Worm (Caenorhabditis elegans) whole organism, mixed stage, embryonic: ENCODE data around the gene grsp-1.

ENCODE experiments used
- blmp-1 ChIP-seq: fragments of 150-350 bp; optimal IDR thresholded peaks from 2 replicates; lab custom pipeline; 2014; ENCODE audit warnings: missing biosample characterization, missing genetic modification characterization
- ceh-39 ChIP-seq: fragments of 150-350 bp; optimal IDR thresholded peaks from 2 replicates; lab custom pipeline; 2014; ENCODE audit warnings: missing biosample characterization, missing genetic modification characterization
- elt-3 ChIP-seq: fragments of 150-350 bp; optimal IDR thresholded peaks from 2 replicates; lab custom pipeline; 2014; ENCODE audit warnings: missing biosample characterization, missing genetic modification characterization
- hlh-1 ChIP-seq: fragments of 150-350 bp; optimal IDR thresholded peaks from 2 replicates; lab custom pipeline; 2014; ENCODE audit warnings: missing biosample characterization, missing genetic modification reagents, missing genetic modification characterization
- lin-32 ChIP-seq: fragments of 200-800 bp; sonication (Bioruptor generic); optimal IDR thresholded peaks from 2 replicates; lab custom pipeline; 2018; ENCODE audit warnings: mild to moderate bottlenecking, missing genetic modification characterization, missing compliant biosample characterization
- mep-1 ChIP-seq: fragments of 150-350 bp; optimal IDR thresholded peaks from 2 replicates; lab custom pipeline; 2017; ENCODE audit warnings: missing biosample characterization, missing genetic modification reagents, missing genetic modification characterization, inconsistent platforms
- tbx-8 ChIP-seq: fragments of 200-800 bp; sonication (Bioruptor generic); optimal IDR thresholded peaks from 2 replicates; lab custom pipeline; 2018; ENCODE audit warnings: mild to moderate bottlenecking, missing genetic modification characterization, moderate library complexity, missing compliant biosample characterization
- zip-8 ChIP-seq: fragments of 150-350 bp; optimal IDR thresholded peaks from 2 replicates; lab custom pipeline; 2014; ENCODE audit warnings: missing biosample characterization, missing genetic modification characterization

DNA sequence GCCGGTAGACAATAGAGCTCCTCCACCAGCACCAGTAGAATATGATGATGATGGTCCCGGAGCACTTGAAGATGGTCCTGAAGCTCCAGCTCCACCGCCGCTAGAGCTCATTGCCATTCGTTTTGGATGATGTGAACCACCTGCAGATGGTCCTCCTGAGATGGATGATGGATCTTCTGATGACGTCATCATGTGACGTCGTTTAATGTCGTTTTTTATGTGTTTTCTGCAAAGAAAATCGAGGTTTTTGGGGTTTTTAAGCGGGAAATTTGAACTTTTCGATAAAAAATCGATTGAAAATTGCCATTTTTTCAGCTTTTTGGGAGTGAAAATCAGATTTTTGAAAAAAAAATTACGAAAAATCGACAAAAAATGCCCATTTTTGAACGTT, 26.9 kb downstream of the grsp-1 start:
- TF ChIP-seq tbx-8 (GFP tag; lab: Kevin White, UChicago), result no peak
- TF ChIP-seq elt-3, result no peak
- TF ChIP-seq hlh-1, result no peak
- no peak for TF ChIP-seq lin-32 (GFP tag; lab: Kevin White, UChicago)
- no peak for TF ChIP-seq mep-1
- TF ChIP-seq zip-8 (tag; lab: Kevin White, UChicago), result peak; percentile 93
- TF ChIP-seq ceh-39 (tag; lab: Kevin White, UChicago), result no peak
- no peak for TF ChIP-seq blmp-1 (tag; lab: Kevin White, UChicago)
